Fruit fly (Drosophila melanogaster) whole organism, pupa: Measurements from ENCODE around the gene Gprk2.

Source experiments
- CG10348 ChIP-seq: fragments of 200-800 bp; sonication (Bioruptor generic); IDR thresholded peaks from 2 replicates; pipeline ENCODE4 v1.3.6; 2022; ENCODE audit warnings: missing biosample characterization, missing genetic modification characterization
- CG12605 ChIP-seq: fragments of 200-800 bp; sonication (Bioruptor generic); IDR thresholded peaks from 2 replicates; pipeline ENCODE4 v1.3.6; 2022; ENCODE audit warnings: missing biosample characterization, missing genetic modification characterization
- CG13204 ChIP-seq: fragments of 200-800 bp; sonication (Bioruptor generic); optimal IDR thresholded peaks from 2 replicates; lab custom pipeline; 2018; ENCODE audit warnings: missing biosample characterization, mild to moderate bottlenecking, missing genetic modification characterization, moderate library complexity
- CG14655 ChIP-seq: fragments of 200-800 bp; sonication (Bioruptor generic); optimal IDR thresholded peaks from 3 replicates; lab custom pipeline; 2017; ENCODE audit warnings: mild to moderate bottlenecking, missing biosample characterization, missing genetic modification reagents, missing genetic modification characterization
- CG15710 ChIP-seq: fragments of 200-800 bp; sonication (Bioruptor generic); optimal IDR thresholded peaks from 2 replicates; lab custom pipeline; 2018; ENCODE audit warnings: missing biosample characterization, mild to moderate bottlenecking, missing genetic modification characterization, moderate library complexity
- CG17806 ChIP-seq: fragments of 200-800 bp; sonication (Bioruptor generic); optimal IDR thresholded peaks from 2 replicates; lab custom pipeline; 2018; ENCODE audit warnings: missing biosample characterization, mild to moderate bottlenecking, missing genetic modification characterization, moderate library complexity
- CG32121 ChIP-seq: fragments of 200-800 bp; sonication (Bioruptor generic); IDR thresholded peaks from 2 replicates; pipeline ENCODE4 v1.3.6; 2022; ENCODE audit warnings: missing biosample characterization, missing genetic modification characterization
- CG34367 ChIP-seq: fragments of 200-800 bp; sonication (Bioruptor generic); optimal IDR thresholded peaks from 2 replicates; lab custom pipeline; 2018; ENCODE audit warnings: missing biosample characterization, mild to moderate bottlenecking, missing genetic modification characterization
- CG4496 ChIP-seq: fragments of 200-800 bp; sonication (Bioruptor generic); IDR thresholded peaks from 3 replicates; pipeline ENCODE4 v1.3.6; 2022; ENCODE audit warnings: missing biosample characterization, missing genetic modification characterization
- CG8159 ChIP-seq: fragments of 200-800 bp; sonication (Bioruptor generic); optimal IDR thresholded peaks from 3 replicates; lab custom pipeline; 2018; ENCODE audit warnings: missing biosample characterization, mild to moderate bottlenecking, missing genetic modification characterization, moderate library complexity
- CG8301 ChIP-seq: fragments of 200-800 bp; sonication (Bioruptor generic); optimal IDR thresholded peaks from 2 replicates; lab custom pipeline; 2018; ENCODE audit warnings: missing biosample characterization, mild to moderate bottlenecking, missing genetic modification characterization
- CG9948 ChIP-seq: fragments of 200-800 bp; sonication (Bioruptor generic); optimal IDR thresholded peaks from 2 replicates; lab custom pipeline; 2018; ENCODE audit warnings: missing biosample characterization, mild to moderate bottlenecking, missing genetic modification characterization, moderate library complexity
- D1 ChIP-seq: fragments of 200-800 bp; sonication (Bioruptor generic); optimal IDR thresholded peaks from 2 replicates; lab custom pipeline; 2018; ENCODE audit warnings: missing biosample characterization, mild to moderate bottlenecking, missing genetic modification characterization, moderate library complexity
- EcR ChIP-seq: fragments of 200-800 bp; sonication (Bioruptor generic); optimal IDR thresholded peaks from 3 replicates; lab custom pipeline; 2019; ENCODE audit warnings: missing biosample characterization, missing genetic modification characterization, mild to moderate bottlenecking, moderate library complexity, missing genetic modification reagents
- Ets98B ChIP-seq: fragments of 200-800 bp; sonication (Bioruptor generic); IDR thresholded peaks from 2 replicates; pipeline ENCODE4 v1.3.6; 2022; ENCODE audit warnings: missing biosample characterization, missing genetic modification characterization
- Pif1A ChIP-seq: fragments of 200-800 bp; sonication (Bioruptor generic); optimal IDR thresholded peaks from 3 replicates; lab custom pipeline; 2016; ENCODE audit warnings: missing biosample characterization, missing genetic modification characterization
- Pif1B ChIP-seq: fragments of 200-800 bp; sonication (Bioruptor generic); optimal IDR thresholded peaks from 3 replicates; lab custom pipeline; 2016; ENCODE audit warnings: missing biosample characterization, missing genetic modification characterization
- Snoo ChIP-seq: fragments of 200-800 bp; sonication (Bioruptor generic); optimal IDR thresholded peaks from 3 replicates; lab custom pipeline; 2017; ENCODE audit warnings: missing biosample characterization, mild to moderate bottlenecking, missing genetic modification characterization, inconsistent platforms
- fd96Ca ChIP-seq: fragments of 200-800 bp; sonication (Bioruptor generic); IDR thresholded peaks from 3 replicates; pipeline ENCODE4 v1.3.6; 2022; ENCODE audit warnings: missing biosample characterization, missing genetic modification characterization
- gl ChIP-seq: fragments of 200-800 bp; sonication (Bioruptor generic); optimal IDR thresholded peaks from 2 replicates; lab custom pipeline; 2018; ENCODE audit warnings: missing biosample characterization, mild to moderate bottlenecking, missing genetic modification characterization
- rn ChIP-seq: fragments of 200-800 bp; sonication (Bioruptor generic); IDR thresholded peaks from 2 replicates; pipeline ENCODE4 v1.3.6; 2022; ENCODE audit warnings: missing biosample characterization, missing genetic modification characterization

Gprk2 gene

dm6 chr3R:31505254-31505689 is 100.2 kb downstream of the Gprk2 start:
- TF ChIP-seq gl (tag; lab: Kevin White, UChicago) = no peak
- TF ChIP-seq rn (GFP tag; lab: Robert Waterston, UW) = no peak
- peak; percentile 9 for TF ChIP-seq Pif1A (GFP tag; lab: Kevin White, UChicago)
- TF ChIP-seq Snoo (tag; lab: Kevin White, UChicago) = peak; percentile 30
- TF ChIP-seq Pif1B (GFP tag; lab: Kevin White, UChicago) = no peak
- TF ChIP-seq CG8301 (tag; lab: Kevin White, UChicago) = peak; percentile 20
- TF ChIP-seq CG12605 (GFP tag; lab: Robert Waterston, UW) = no peak
- no peak for TF ChIP-seq EcR (GFP tag; lab: Kevin White, UChicago)
- no peak for TF ChIP-seq Ets98B (GFP tag; lab: Robert Waterston, UW)
- peak; percentile 43 for TF ChIP-seq CG8159 (tag; lab: Kevin White, UChicago)
- TF ChIP-seq CG4496 (GFP tag; lab: Robert Waterston, UW) = no peak
- TF ChIP-seq CG32121 (GFP tag; lab: Robert Waterston, UW) = no peak
- peak; percentile 20 for TF ChIP-seq CG9948 (tag; lab: Kevin White, UChicago)
- TF ChIP-seq CG15710 (tag; lab: Kevin White, UChicago) = peak; percentile 44
- no peak for TF ChIP-seq D1
- no peak for TF ChIP-seq CG34367 (tag; lab: Kevin White, UChicago)
- peak; percentile 24 for TF ChIP-seq CG17806 (tag; lab: Kevin White, UChicago)
- TF ChIP-seq CG10348 (GFP tag; lab: Robert Waterston, UW) = no peak
- peak; percentile 49 for TF ChIP-seq CG14655 (GFP tag; lab: Kevin White, UChicago)
- TF ChIP-seq fd96Ca (GFP tag; lab: Robert Waterston, UW) = no peak
- no peak for TF ChIP-seq CG13204 (GFP tag; lab: Kevin White, UChicago)
